Worm (Caenorhabditis elegans) whole organism, early embryonic: Measurements from ENCODE around the gene rfip-1.

Source experiments
- ama-1 ChIP-seq: fragments of 150-350 bp; optimal IDR thresholded peaks from 2 replicates; lab custom pipeline; 2014
- ceh-13 ChIP-seq: fragments of 200-800 bp; sonication (Bioruptor generic); optimal IDR thresholded peaks from 2 replicates; lab custom pipeline; 2018; ENCODE audit warnings: mild to moderate bottlenecking, missing genetic modification characterization, missing compliant biosample characterization
- flt-1 ChIP-seq: fragments of 200-800 bp; sonication (Bioruptor generic); IDR thresholded peaks from 2 replicates; pipeline ENCODE4 v1.3.6; 2022; ENCODE audit warnings: missing genetic modification characterization, missing compliant biosample characterization

ce11 chrII:5931904-5932764, 47.8 kb downstream of the rfip-1 start:
- TF ChIP-seq flt-1 (GFP tag; lab: Robert Waterston, UW) (no peak), ama-1 (no peak), ceh-13 (no peak)
